Worm (Caenorhabditis elegans): Measurements from ENCODE around the gene glb-27.

DNA sequence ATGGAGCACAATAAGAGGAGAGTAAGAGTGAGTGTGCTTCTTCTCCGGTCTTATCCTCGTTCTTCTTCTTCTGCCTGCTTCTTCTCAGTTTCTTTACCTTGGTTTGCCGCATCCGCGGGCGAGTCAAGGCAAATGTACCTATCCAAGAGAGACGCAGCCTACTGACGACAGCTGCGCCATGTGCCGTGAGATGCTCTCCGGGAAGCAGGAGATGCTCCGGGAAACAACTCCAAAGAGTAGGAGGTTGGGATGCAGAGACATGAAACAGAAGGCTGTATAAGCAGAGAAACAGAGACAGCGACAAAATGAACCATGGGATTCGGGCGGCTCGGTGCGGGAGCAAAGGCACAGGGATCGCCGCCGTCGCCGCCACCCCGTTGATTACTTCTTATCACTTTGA lies 57.0 kb downstream of the glb-27 start:
- TF ChIP-seq F52B5.7 (tag; optimal IDR thresholded peaks at IDR 0.05) (no peak), dpl-1 (GFP tag; optimal IDR thresholded peaks at IDR 0.05) (no peak), unc-130 (GFP tag; optimal IDR thresholded peaks at IDR 0.05) (no peak), ekl-4 (GFP tag; IDR thresholded peaks at IDR 0.05) (no peak), C17E4.6 (GFP tag; IDR thresholded peaks at IDR 0.05) (no peak)
